Worm (Caenorhabditis elegans) whole organism, L3 larva: ENCODE data around the gene C18D11.3.

Experiments used
- R02D3.7 ChIP-seq: fragments of 150-350 bp; optimal IDR thresholded peaks from 2 replicates; lab custom pipeline; 2014; ENCODE audit warnings: missing biosample characterization, missing genetic modification characterization
- ZK546.5 ChIP-seq: sonication (generic microtip); optimal IDR thresholded peaks from 2 replicates; lab custom pipeline; 2017; ENCODE audit warnings: missing biosample characterization, missing genetic modification characterization
- aly-2 ChIP-seq: fragments of 150-350 bp; optimal IDR thresholded peaks from 2 replicates; lab custom pipeline; 2014; ENCODE audit warnings: missing biosample characterization, missing genetic modification characterization
- ama-1 ChIP-seq: fragments of 150-350 bp; optimal IDR thresholded peaks from 2 replicates; lab custom pipeline; 2018
- ceh-16 ChIP-seq: sonication (generic microtip); optimal IDR thresholded peaks from 2 replicates; lab custom pipeline; 2017; ENCODE audit warnings: missing biosample characterization, missing genetic modification characterization
- ceh-28 ChIP-seq: fragments of 150-350 bp; optimal IDR thresholded peaks from 2 replicates; lab custom pipeline; 2014; ENCODE audit warnings: missing biosample characterization, missing genetic modification reagents, missing genetic modification characterization
- ceh-82 ChIP-seq: fragments of 150-350 bp; optimal IDR thresholded peaks from 2 replicates; lab custom pipeline; 2014; ENCODE audit warnings: missing biosample characterization, missing genetic modification characterization
- ceh-9 ChIP-seq: sonication (generic microtip); optimal IDR thresholded peaks from 2 replicates; lab custom pipeline; 2018; ENCODE audit warnings: missing biosample characterization, missing genetic modification characterization
- daf-12 ChIP-seq: fragments of 150-350 bp; optimal IDR thresholded peaks from 2 replicates; lab custom pipeline; 2014; ENCODE audit warnings: missing biosample characterization, missing genetic modification reagents, missing genetic modification characterization
- egl-27 ChIP-seq: sonication (generic microtip); optimal IDR thresholded peaks from 4 replicates; lab custom pipeline; 2017; ENCODE audit warnings: missing biosample characterization, missing genetic modification reagents, missing genetic modification characterization
- egl-5 ChIP-seq: fragments of 150-350 bp; optimal IDR thresholded peaks from 2 replicates; lab custom pipeline; 2017; ENCODE audit warnings: missing biosample characterization, missing genetic modification reagents, missing genetic modification characterization, inconsistent platforms
- elt-1 ChIP-seq: fragments of 150-350 bp; optimal IDR thresholded peaks from 2 replicates; lab custom pipeline; 2014; ENCODE audit warnings: missing biosample characterization, missing genetic modification characterization
- elt-2 ChIP-seq: sonication (generic microtip); optimal IDR thresholded peaks from 2 replicates; lab custom pipeline; 2016; ENCODE audit warnings: missing genetic modification reagents, mild to moderate bottlenecking, missing genetic modification characterization, missing compliant biosample characterization
- elt-3 ChIP-seq, 3 experiments: fragments of 150-350 bp in 1 of 3; sonication (generic microtip) in 2 of 3; optimal IDR thresholded peaks; 2 replicates in 2 of 3; 4 replicates in 1 of 3; lab custom pipeline; 2014 to 2017; ENCODE audit warnings: missing biosample characterization in 3 of 3, missing genetic modification characterization in 3 of 3
- eor-1 ChIP-seq, 2 experiments: fragments of 150-350 bp; optimal IDR thresholded peaks; 2 replicates each; lab custom pipeline; 2014 to 2018; ENCODE audit warnings: missing biosample characterization in 2 of 2, missing genetic modification characterization in 2 of 2
- fkh-10 ChIP-seq: sonication (generic microtip); optimal IDR thresholded peaks from 2 replicates; lab custom pipeline; 2017; ENCODE audit warnings: missing biosample characterization, missing genetic modification reagents, missing genetic modification characterization
- fkh-2 ChIP-seq: fragments of 150-350 bp; optimal IDR thresholded peaks from 2 replicates; lab custom pipeline; 2014; ENCODE audit warnings: missing biosample characterization, missing genetic modification reagents, missing genetic modification characterization
- fos-1 ChIP-seq: fragments of 150-350 bp; optimal IDR thresholded peaks from 2 replicates; lab custom pipeline; 2014; ENCODE audit warnings: missing biosample characterization, missing genetic modification characterization
- hmg-11 ChIP-seq: sonication (generic microtip); optimal IDR thresholded peaks from 2 replicates; lab custom pipeline; 2016; ENCODE audit warnings: missing genetic modification characterization, missing compliant biosample characterization
- jun-1 ChIP-seq: fragments of 150-350 bp; optimal IDR thresholded peaks from 2 replicates; lab custom pipeline; 2014; ENCODE audit warnings: missing biosample characterization, missing genetic modification reagents, missing genetic modification characterization
- lin-15B ChIP-seq: fragments of 150-350 bp; optimal IDR thresholded peaks from 2 replicates; lab custom pipeline; 2014; ENCODE audit warnings: missing biosample characterization, missing genetic modification characterization
- lin-39 ChIP-seq: fragments of 150-350 bp; optimal IDR thresholded peaks from 2 replicates; lab custom pipeline; 2018; ENCODE audit warnings: missing biosample characterization, missing genetic modification reagents, missing genetic modification characterization
- lsy-12 ChIP-seq: sonication (generic microtip); optimal IDR thresholded peaks from 2 replicates; lab custom pipeline; 2016; ENCODE audit warnings: mild to moderate bottlenecking, missing genetic modification characterization, missing compliant biosample characterization
- mdl-1 ChIP-seq: fragments of 150-350 bp; optimal IDR thresholded peaks from 2 replicates; lab custom pipeline; 2014; ENCODE audit warnings: missing biosample characterization, missing genetic modification characterization
- mml-1 ChIP-seq: fragments of 150-350 bp; sonication (generic microtip); optimal IDR thresholded peaks from 3 replicates; lab custom pipeline; 2014; ENCODE audit warnings: missing biosample characterization, missing genetic modification characterization
- nfya-1 ChIP-seq: sonication (generic microtip); optimal IDR thresholded peaks from 2 replicates; lab custom pipeline; 2017; ENCODE audit warnings: missing genetic modification characterization, mild to moderate bottlenecking, missing compliant biosample characterization, antibody characterized with exemption, moderate library complexity; ENCODE audit not compliant: insufficient read depth
- nhr-11 ChIP-seq: fragments of 150-350 bp; optimal IDR thresholded peaks from 2 replicates; lab custom pipeline; 2014; ENCODE audit warnings: missing biosample characterization, missing genetic modification characterization
- nhr-12 ChIP-seq: fragments of 150-350 bp; optimal IDR thresholded peaks from 2 replicates; lab custom pipeline; 2014; ENCODE audit warnings: missing biosample characterization, missing genetic modification characterization
- nhr-23 ChIP-seq: fragments of 150-350 bp; optimal IDR thresholded peaks from 2 replicates; lab custom pipeline; 2014; ENCODE audit warnings: missing biosample characterization, missing genetic modification reagents, missing genetic modification characterization
- nhr-237 ChIP-seq: fragments of 150-350 bp; optimal IDR thresholded peaks from 2 replicates; lab custom pipeline; 2014; ENCODE audit warnings: missing biosample characterization, missing genetic modification characterization
- nhr-25 ChIP-seq: sonication (generic microtip); optimal IDR thresholded peaks from 2 replicates; lab custom pipeline; 2017; ENCODE audit warnings: missing biosample characterization, missing genetic modification characterization
- nhr-28 ChIP-seq: fragments of 150-350 bp; optimal IDR thresholded peaks from 2 replicates; lab custom pipeline; 2014; ENCODE audit warnings: missing biosample characterization, missing genetic modification characterization
- nhr-43 ChIP-seq: sonication (generic microtip); optimal IDR thresholded peaks from 2 replicates; lab custom pipeline; 2016; ENCODE audit warnings: mild to moderate bottlenecking, missing genetic modification characterization, missing compliant biosample characterization; ENCODE audit not compliant: poor library complexity, severe bottlenecking
- nhr-67 ChIP-seq: fragments of 150-350 bp; optimal IDR thresholded peaks from 2 replicates; lab custom pipeline; 2014; ENCODE audit warnings: missing biosample characterization, missing genetic modification characterization
- nhr-76 ChIP-seq: fragments of 150-350 bp; sonication (generic microtip); optimal IDR thresholded peaks from 5 replicates; lab custom pipeline; 2014; ENCODE audit warnings: missing biosample characterization, missing genetic modification characterization
- nhr-77 ChIP-seq: fragments of 150-350 bp; optimal IDR thresholded peaks from 2 replicates; lab custom pipeline; 2014; ENCODE audit warnings: missing biosample characterization, missing genetic modification characterization
- pha-4 ChIP-seq: fragments of 150-350 bp; optimal IDR thresholded peaks from 2 replicates; lab custom pipeline; 2014; ENCODE audit warnings: missing biosample characterization, missing genetic modification reagents, missing genetic modification characterization
- pqm-1 ChIP-seq: fragments of 150-350 bp; optimal IDR thresholded peaks from 2 replicates; lab custom pipeline; 2017; ENCODE audit warnings: missing biosample characterization, missing genetic modification characterization, inconsistent platforms
- sea-2 ChIP-seq: fragments of 150-350 bp; sonication (generic microtip); optimal IDR thresholded peaks from 4 replicates; lab custom pipeline; 2014; ENCODE audit warnings: missing biosample characterization, missing genetic modification reagents, missing genetic modification characterization
- skn-1 ChIP-seq: fragments of 150-350 bp; optimal IDR thresholded peaks from 2 replicates; lab custom pipeline; 2014; ENCODE audit warnings: missing biosample characterization, missing genetic modification characterization
- snpc-4 ChIP-seq: fragments of 150-350 bp; optimal IDR thresholded peaks from 2 replicates; lab custom pipeline; 2014; ENCODE audit warnings: missing biosample characterization, missing genetic modification characterization
- tbx-2 ChIP-seq: sonication (generic microtip); optimal IDR thresholded peaks from 2 replicates; lab custom pipeline; 2016; ENCODE audit warnings: mild to moderate bottlenecking, missing genetic modification characterization, missing compliant biosample characterization
- unc-39 ChIP-seq: sonication (generic microtip); optimal IDR thresholded peaks from 4 replicates; lab custom pipeline; 2017; ENCODE audit warnings: missing biosample characterization, missing genetic modification characterization
- unc-62 ChIP-seq: fragments of 150-350 bp; sonication (generic microtip); optimal IDR thresholded peaks from 4 replicates; lab custom pipeline; 2014; ENCODE audit warnings: missing biosample characterization, missing genetic modification reagents, missing genetic modification characterization
- zag-1 ChIP-seq: fragments of 150-350 bp; optimal IDR thresholded peaks from 2 replicates; lab custom pipeline; 2014; ENCODE audit warnings: missing biosample characterization, missing genetic modification characterization
- ztf-11 ChIP-seq: fragments of 150-350 bp; optimal IDR thresholded peaks from 2 replicates; lab custom pipeline; 2014; ENCODE audit warnings: missing biosample characterization, missing genetic modification characterization
- ztf-4 ChIP-seq: fragments of 150-350 bp; optimal IDR thresholded peaks from 2 replicates; lab custom pipeline; 2014; ENCODE audit warnings: missing biosample characterization, missing genetic modification characterization

Gene C18D11.3

DNA sequence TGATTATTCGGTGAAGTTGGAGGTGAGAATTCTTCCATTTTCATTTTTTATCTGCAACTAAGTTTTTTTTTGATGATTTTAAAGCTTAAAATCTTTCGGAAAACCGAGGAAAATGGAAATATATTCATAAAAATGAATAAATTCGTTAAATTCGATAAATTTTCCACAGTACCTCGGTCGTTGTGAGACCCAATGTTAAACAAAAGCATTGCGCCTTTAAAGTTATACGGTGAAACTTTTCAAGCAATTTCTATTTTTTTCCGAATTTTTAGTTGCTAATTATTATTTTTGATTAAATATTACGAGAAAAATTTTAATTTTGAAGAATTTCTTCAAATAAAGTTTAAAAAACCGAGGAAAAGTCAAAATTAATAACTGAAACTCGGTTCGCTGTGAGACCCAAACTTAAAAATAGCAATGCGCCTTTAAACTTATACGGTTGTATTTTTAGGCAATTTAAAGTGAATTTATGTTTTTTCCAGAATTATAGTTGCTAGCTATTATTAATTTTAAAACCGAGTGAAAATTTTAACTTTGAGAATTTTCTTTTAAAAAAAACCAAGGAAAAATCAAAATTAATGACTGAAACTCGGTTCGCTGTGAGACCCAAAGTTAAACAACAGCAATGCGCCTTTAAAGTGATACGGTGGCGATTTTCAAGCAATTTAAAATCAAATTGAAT is 46.1 kb downstream of the C18D11.3 start, which contains the start of gene taf-12:
Gene taf-12 (minus strand): TSS at position 51 of the 682 bp plus-strand sequence.
- no peak for TF ChIP-seq nhr-237 (tag; lab: Kevin White, UChicago)
- TF ChIP-seq ceh-9 (tag; lab: Kevin White, UChicago), result no peak
- no peak for TF ChIP-seq fkh-2
- no peak for TF ChIP-seq snpc-4 (tag; lab: Kevin White, UChicago)
- no peak for TF ChIP-seq hmg-11 (tag; lab: Kevin White, UChicago)
- TF ChIP-seq lin-39 (tag; lab: Kevin White, UChicago), result no peak
- TF ChIP-seq unc-39 (tag; lab: Kevin White, UChicago), result no peak
- no peak for TF ChIP-seq nhr-12 (tag; lab: Kevin White, UChicago)
- no peak for TF ChIP-seq nhr-76 (tag; lab: Kevin White, UChicago)
- TF ChIP-seq R02D3.7 (tag; lab: Kevin White, UChicago), result no peak
- no peak for TF ChIP-seq pha-4 (tag; lab: Kevin White, UChicago)
- TF ChIP-seq ceh-16, result no peak
- TF ChIP-seq skn-1 (tag; lab: Kevin White, UChicago), result no peak
- TF ChIP-seq daf-12, result no peak
- no peak for TF ChIP-seq lin-15B
- TF ChIP-seq ZK546.5 (tag; lab: Kevin White, UChicago), result no peak
- TF ChIP-seq tbx-2 (tag; lab: Kevin White, UChicago), result no peak

- TF ChIP-seq pha-4 (tag; lab: Kevin White, UChicago) (peak; percentile 96), ceh-82 (no peak), snpc-4 (tag; lab: Kevin White, UChicago) (peak; percentile 97), eor-1 (tag; optimal IDR thresholded peaks at IDR 0.05; lab: Kevin White, UChicago) (no peak), jun-1 (tag; lab: Kevin White, UChicago) (peak; percentile 68), egl-27 (peak; percentile 7), aly-2 (tag; lab: Kevin White, UChicago) (no peak), sea-2 (no peak), fkh-10 (GFP tag; lab: Kevin White, UChicago) (peak; percentile 68), nhr-76 (tag; lab: Kevin White, UChicago) (no peak), mdl-1 (tag; lab: Kevin White, UChicago) (no peak), nhr-23 (tag; lab: Kevin White, UChicago) (peak; percentile 79), nhr-12 (tag; lab: Kevin White, UChicago) (no peak), R02D3.7 (tag; lab: Kevin White, UChicago) (peak; percentile 47), mml-1 (tag; lab: Kevin White, UChicago) (no peak), hmg-11 (tag; lab: Kevin White, UChicago) (peak; percentile 82), lin-15B (peak; percentile 97), elt-1 (tag; lab: Kevin White, UChicago) (no peak), ztf-11 (tag; lab: Kevin White, UChicago) (no peak), nhr-28 (tag; lab: Kevin White, UChicago) (no peak), nhr-77 (tag; lab: Kevin White, UChicago) (no peak), elt-3 (tag; optimal IDR thresholded peaks at IDR 0.05; lab: Kevin White, UChicago) (no peak), unc-39 (tag; lab: Kevin White, UChicago) (no peak), elt-2 (peak; percentile 65), egl-5 (tag; lab: Kevin White, UChicago) (peak; percentile 86), lin-39 (tag; lab: Kevin White, UChicago) (peak; percentile 95), nhr-25 (tag; lab: Kevin White, UChicago) (peak; percentile 74), ztf-4 (tag; lab: Kevin White, UChicago) (no peak), ZK546.5 (tag; lab: Kevin White, UChicago) (no peak), fkh-2 (peak; percentile 23), ceh-28 (tag; lab: Kevin White, UChicago) (peak; percentile 50), nhr-11 (no peak), skn-1 (tag; lab: Kevin White, UChicago) (peak; percentile 53), nhr-43 (peak; percentile 86), fos-1 (tag; lab: Kevin White, UChicago) (no peak), zag-1 (no peak), nfya-1 (tag; lab: Kevin White, UChicago) (peak; percentile 97), ama-1 (lab: Kevin White, UChicago) (peak; percentile 43), lsy-12 (tag; lab: Kevin White, UChicago) (peak; percentile 64), ceh-16 (peak; percentile 24), daf-12 (no peak), pqm-1 (tag; lab: Kevin White, UChicago) (peak; percentile 61), tbx-2 (tag; lab: Kevin White, UChicago) (peak; percentile 25), unc-62 (GFP tag; lab: Kevin White, UChicago) (no peak), ceh-9 (tag; lab: Kevin White, UChicago) (no peak), nhr-237 (tag; lab: Kevin White, UChicago) (no peak), nhr-67 (tag; lab: Kevin White, UChicago) (no peak)
Observed at ce11 chrIII:11870009-11870408, 46.8 kb downstream of the C18D11.3 start.
